Worm (Caenorhabditis elegans): ENCODE measurements around the gene adal-1.

DNA sequence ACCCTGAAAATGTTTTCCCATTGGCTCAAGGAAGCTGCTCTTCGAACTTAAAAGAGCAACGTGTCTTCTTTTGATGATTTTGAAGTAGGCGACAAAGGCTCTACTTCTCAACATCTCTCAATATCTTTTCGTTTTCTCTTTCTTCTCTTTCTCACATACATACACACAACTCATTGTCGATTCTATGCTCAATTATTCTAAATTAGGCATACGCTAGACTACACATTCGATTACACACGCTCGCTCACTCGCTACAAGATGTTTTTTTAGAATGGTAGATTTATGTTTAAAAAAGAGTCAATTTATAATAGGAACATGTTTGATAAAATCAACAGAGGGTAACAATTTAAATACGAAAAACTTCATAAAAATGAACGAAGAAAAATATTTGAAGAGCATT is 48.1 kb upstream of the adal-1 start:
- no peak for TF ChIP-seq pha-4 (tag; optimal IDR thresholded peaks at IDR 0.05)
- TF ChIP-seq nhr-76 (tag; optimal IDR thresholded peaks at IDR 0.05): no peak
- TF ChIP-seq ztf-11 (tag; optimal IDR thresholded peaks at IDR 0.05): no peak
- no peak for TF ChIP-seq snpc-4 (tag; optimal IDR thresholded peaks at IDR 0.05)
- TF ChIP-seq nhr-237 (tag; optimal IDR thresholded peaks at IDR 0.05): no peak
- no peak for TF ChIP-seq nhr-28 (tag; optimal IDR thresholded peaks at IDR 0.05)
- no peak for TF ChIP-seq sptf-1 (tag; optimal IDR thresholded peaks at IDR 0.05)

Data from whole organism, mixed stage, embryonic.